Worm (Caenorhabditis elegans): ENCODE results near the gene Y25C1A.2.

ce11 chrII:3158985-3159384 lies 46.6 kb downstream of the Y25C1A.2 start, which contains the start of gene sri-34:
- TF ChIP-seq him-1 (tag; optimal IDR thresholded peaks at IDR 0.05), result no peak
- no peak for TF ChIP-seq dao-5 (tag; optimal IDR thresholded peaks at IDR 0.05)
